Worm (Caenorhabditis elegans) whole organism, L1 larva: ENCODE results near the gene Y51B9A.14.
A peak's percentile ranks its signal among the peaks of the same experiment; 100 is the strongest.

ENCODE experiments used
- C16A3.4 ChIP-seq: fragments of 150-350 bp; optimal IDR thresholded peaks from 2 replicates; lab custom pipeline; 2014; ENCODE audit warnings: missing biosample characterization, missing genetic modification characterization
- aha-1 ChIP-seq: fragments of 150-350 bp; optimal IDR thresholded peaks from 2 replicates; lab custom pipeline; 2014; ENCODE audit warnings: missing biosample characterization, missing genetic modification characterization
- alr-1 ChIP-seq: fragments of 200-800 bp; sonication (Bioruptor generic); optimal IDR thresholded peaks from 2 replicates; lab custom pipeline; 2018; ENCODE audit warnings: borderline replicate concordance, mild to moderate bottlenecking, missing genetic modification characterization, missing compliant biosample characterization
- ama-1 ChIP-seq: fragments of 150-350 bp; optimal IDR thresholded peaks from 2 replicates; lab custom pipeline; 2014
- blmp-1 ChIP-seq: fragments of 150-350 bp; optimal IDR thresholded peaks from 2 replicates; lab custom pipeline; 2014; ENCODE audit warnings: missing biosample characterization, missing genetic modification characterization
- ceh-63 ChIP-seq: fragments of 200-800 bp; sonication (Bioruptor generic); optimal IDR thresholded peaks from 2 replicates; lab custom pipeline; 2018; ENCODE audit warnings: mild to moderate bottlenecking, missing genetic modification characterization, missing compliant biosample characterization
- ces-1 ChIP-seq: fragments of 150-350 bp; optimal IDR thresholded peaks from 2 replicates; lab custom pipeline; 2014; ENCODE audit warnings: missing biosample characterization, missing genetic modification reagents, missing genetic modification characterization
- dsc-1 ChIP-seq: sonication (generic microtip); optimal IDR thresholded peaks from 2 replicates; lab custom pipeline; 2016; ENCODE audit warnings: mild to moderate bottlenecking, missing genetic modification characterization, missing compliant biosample characterization
- elt-2 ChIP-seq: sonication (generic microtip); optimal IDR thresholded peaks from 2 replicates; lab custom pipeline; 2016; ENCODE audit warnings: missing genetic modification characterization, mild to moderate bottlenecking, inconsistent platforms, missing compliant biosample characterization, missing genetic modification reagents
- elt-3 ChIP-seq, 6 experiments: fragments of 150-350 bp in 1 of 6; sonication (generic microtip); optimal IDR thresholded peaks; 2 replicates each; lab custom pipeline; 2017 to 2018; ENCODE audit warnings: missing biosample characterization in 6 of 6, missing genetic modification characterization in 6 of 6, inconsistent platforms in 1 of 6
- fkh-10 ChIP-seq: sonication (generic microtip); optimal IDR thresholded peaks from 2 replicates; lab custom pipeline; 2017; ENCODE audit warnings: missing biosample characterization, missing genetic modification reagents, missing genetic modification characterization
- fkh-8 ChIP-seq: sonication (generic microtip); optimal IDR thresholded peaks from 2 replicates; lab custom pipeline; 2016; ENCODE audit warnings: mild to moderate bottlenecking, missing genetic modification characterization, missing compliant biosample characterization
- fos-1 ChIP-seq: fragments of 150-350 bp; optimal IDR thresholded peaks from 2 replicates; lab custom pipeline; 2014; ENCODE audit warnings: missing biosample characterization, missing genetic modification characterization
- grh-1 ChIP-seq: fragments of 200-800 bp; sonication (Bioruptor generic); IDR thresholded peaks from 2 replicates; pipeline ENCODE4 v1.3.6; 2022; ENCODE audit warnings: missing genetic modification reagents, missing genetic modification characterization, missing compliant biosample characterization
- hlh-4 ChIP-seq: sonication (generic microtip); optimal IDR thresholded peaks from 2 replicates; lab custom pipeline; 2016; ENCODE audit warnings: mild to moderate bottlenecking, missing genetic modification characterization, missing compliant biosample characterization
- isw-1 ChIP-seq: fragments of 200-800 bp; sonication (Bioruptor generic); IDR thresholded peaks from 2 replicates; pipeline ENCODE4 v1.3.6; 2022; ENCODE audit warnings: missing genetic modification characterization, missing compliant biosample characterization
- jun-1 ChIP-seq: fragments of 150-350 bp; optimal IDR thresholded peaks from 2 replicates; lab custom pipeline; 2014; ENCODE audit warnings: missing biosample characterization, missing genetic modification reagents, missing genetic modification characterization
- lin-14 ChIP-seq: fragments of 200-800 bp; sonication (Bioruptor generic); optimal IDR thresholded peaks from 2 replicates; lab custom pipeline; 2018; ENCODE audit warnings: mild to moderate bottlenecking, missing genetic modification characterization, moderate library complexity, missing compliant biosample characterization
- lir-3 ChIP-seq: sonication (generic microtip); optimal IDR thresholded peaks from 2 replicates; lab custom pipeline; 2016; ENCODE audit warnings: mild to moderate bottlenecking, missing genetic modification characterization, moderate library complexity, missing compliant biosample characterization; ENCODE audit not compliant: poor library complexity
- mab-9 ChIP-seq: fragments of 200-800 bp; sonication (Bioruptor generic); IDR thresholded peaks from 2 replicates; pipeline ENCODE4 v1.3.6; 2022; ENCODE audit warnings: missing genetic modification reagents, missing genetic modification characterization, missing compliant biosample characterization
- mef-2 ChIP-seq: fragments of 150-350 bp; optimal IDR thresholded peaks from 2 replicates; lab custom pipeline; 2014; ENCODE audit warnings: missing biosample characterization, missing genetic modification characterization
- mep-1 ChIP-seq: fragments of 150-350 bp; optimal IDR thresholded peaks from 2 replicates; lab custom pipeline; 2014; ENCODE audit warnings: missing biosample characterization, missing genetic modification characterization
- nhr-20 ChIP-seq: sonication (generic microtip); optimal IDR thresholded peaks from 2 replicates; lab custom pipeline; 2016; ENCODE audit warnings: mild to moderate bottlenecking, missing genetic modification characterization, missing compliant biosample characterization
- nhr-47 ChIP-seq: sonication (generic microtip); optimal IDR thresholded peaks from 2 replicates; lab custom pipeline; 2016; ENCODE audit warnings: mild to moderate bottlenecking, missing genetic modification characterization, moderate library complexity, missing compliant biosample characterization
- nhr-71 ChIP-seq: sonication (generic microtip); optimal IDR thresholded peaks from 2 replicates; lab custom pipeline; 2016; ENCODE audit warnings: mild to moderate bottlenecking, missing genetic modification characterization, moderate library complexity, missing compliant biosample characterization
- pag-3 ChIP-seq: sonication (generic microtip); optimal IDR thresholded peaks from 2 replicates; lab custom pipeline; 2017; ENCODE audit warnings: missing genetic modification characterization, mild to moderate bottlenecking, missing compliant biosample characterization, antibody characterized with exemption, borderline replicate concordance; ENCODE audit not compliant: insufficient read depth
- snpc-4 ChIP-seq: fragments of 150-350 bp; optimal IDR thresholded peaks from 2 replicates; lab custom pipeline; 2014; ENCODE audit warnings: missing biosample characterization, missing genetic modification characterization
- snu-23 ChIP-seq: sonication (generic microtip); optimal IDR thresholded peaks from 2 replicates; lab custom pipeline; 2016; ENCODE audit warnings: missing genetic modification characterization, missing compliant biosample characterization
- sox-4 ChIP-seq: sonication (generic microtip); optimal IDR thresholded peaks from 2 replicates; lab custom pipeline; 2016; ENCODE audit warnings: missing genetic modification characterization, missing compliant biosample characterization
- unc-130 ChIP-seq: fragments of 150-350 bp; optimal IDR thresholded peaks from 2 replicates; lab custom pipeline; 2017; ENCODE audit warnings: missing biosample characterization, missing genetic modification characterization, inconsistent platforms
- unc-30 ChIP-seq: sonication (generic microtip); optimal IDR thresholded peaks from 2 replicates; lab custom pipeline; 2017; ENCODE audit warnings: missing biosample characterization, missing genetic modification characterization
- unc-98 ChIP-seq: fragments of 200-800 bp; sonication (Bioruptor generic); IDR thresholded peaks from 2 replicates; pipeline ENCODE4 v1.3.6; 2022; ENCODE audit warnings: missing genetic modification characterization, missing compliant biosample characterization
- vab-15 ChIP-seq: sonication (generic microtip); optimal IDR thresholded peaks from 2 replicates; lab custom pipeline; 2017; ENCODE audit warnings: missing genotype, mild to moderate bottlenecking, missing genetic modification characterization, missing compliant biosample characterization
- xbp-1 ChIP-seq: sonication (generic microtip); optimal IDR thresholded peaks from 2 replicates; lab custom pipeline; 2016; ENCODE audit warnings: missing genetic modification characterization, missing compliant biosample characterization
- zip-4 ChIP-seq: fragments of 200-800 bp; sonication (Bioruptor generic); optimal IDR thresholded peaks from 2 replicates; lab custom pipeline; 2018; ENCODE audit warnings: mild to moderate bottlenecking, missing genetic modification characterization, moderate library complexity, missing compliant biosample characterization

Gene Y51B9A.14

DNA sequence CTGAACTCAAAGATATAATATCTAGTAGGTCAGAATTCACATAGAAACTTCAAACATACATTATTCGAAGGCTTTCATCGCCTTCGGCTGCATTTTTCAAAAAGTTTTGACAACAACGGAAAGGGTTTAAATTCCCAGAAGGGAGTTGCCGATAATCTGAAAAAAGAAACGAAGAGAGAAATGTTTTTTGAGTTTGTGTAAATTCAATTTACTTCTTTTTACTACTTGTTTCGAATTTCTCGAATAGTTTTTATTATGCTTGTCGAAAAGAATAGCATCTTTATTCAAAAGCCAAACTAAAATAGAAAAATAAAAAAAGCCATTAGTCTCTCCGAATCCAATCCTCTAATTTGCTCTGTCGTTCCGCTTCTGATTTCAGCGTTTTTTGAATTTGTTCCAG, 32.8 kb upstream of the Y51B9A.14 start:
- TF ChIP-seq ces-1 (GFP tag; lab: Kevin White, UChicago): no peak
- no peak for TF ChIP-seq lir-3
- no peak for TF ChIP-seq nhr-47
- TF ChIP-seq lin-14 (GFP tag; lab: Kevin White, UChicago): peak; percentile 58
- TF ChIP-seq pag-3: no peak
- no peak for TF ChIP-seq hlh-4 (tag; lab: Kevin White, UChicago)
- no peak for TF ChIP-seq snpc-4 (tag; lab: Kevin White, UChicago)
- peak; percentile 33 for TF ChIP-seq fkh-10 (GFP tag; lab: Kevin White, UChicago)
- TF ChIP-seq xbp-1: no peak
- TF ChIP-seq snu-23 (GFP tag; lab: Kevin White, UChicago): no peak
- no peak for TF ChIP-seq ama-1 (lab: Kevin White, UChicago)
- TF ChIP-seq unc-30 (tag; lab: Kevin White, UChicago): no peak

- TF ChIP-seq fos-1: no peak
- no peak for TF ChIP-seq alr-1
- peak; percentile 42 for TF ChIP-seq lin-14 (GFP tag; lab: Kevin White, UChicago)
- no peak for TF ChIP-seq snpc-4 (tag; lab: Kevin White, UChicago)
- TF ChIP-seq nhr-71 (tag; lab: Kevin White, UChicago): no peak
Measured at ce11 chrII:9427644-9428043, 29.4 kb upstream of the Y51B9A.14 start, which contains the start of gene M176.5. Gene M176.5, minus strand, starts transcription at chrII:9427744.

DNA sequence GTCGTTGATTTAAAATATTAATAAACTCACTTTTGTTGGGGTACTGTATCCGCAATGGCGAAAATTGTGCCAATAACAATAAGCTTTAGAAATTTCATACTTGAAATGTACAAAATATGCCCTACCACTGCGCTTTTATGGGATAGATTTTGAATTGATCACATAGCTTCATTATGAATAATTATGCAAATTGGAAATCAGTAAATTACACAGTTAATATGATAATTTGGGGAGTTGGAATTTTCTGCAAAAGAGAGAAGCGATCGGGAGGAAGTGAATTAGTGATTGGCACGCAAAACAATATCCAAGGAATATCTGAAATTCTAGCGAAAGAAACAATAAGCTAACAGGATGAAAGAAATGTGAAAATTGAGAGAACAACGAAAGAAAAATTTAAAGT, 27.8 kb upstream of the Y51B9A.14 start, which contains the start of gene M176.10:
Gene M176.10 (minus strand): TSS at position 101 of the 400 bp plus-strand sequence.
- no peak for TF ChIP-seq sox-4 (tag; lab: Kevin White, UChicago)
- no peak for TF ChIP-seq C16A3.4 (tag; lab: Kevin White, UChicago)

DNA sequence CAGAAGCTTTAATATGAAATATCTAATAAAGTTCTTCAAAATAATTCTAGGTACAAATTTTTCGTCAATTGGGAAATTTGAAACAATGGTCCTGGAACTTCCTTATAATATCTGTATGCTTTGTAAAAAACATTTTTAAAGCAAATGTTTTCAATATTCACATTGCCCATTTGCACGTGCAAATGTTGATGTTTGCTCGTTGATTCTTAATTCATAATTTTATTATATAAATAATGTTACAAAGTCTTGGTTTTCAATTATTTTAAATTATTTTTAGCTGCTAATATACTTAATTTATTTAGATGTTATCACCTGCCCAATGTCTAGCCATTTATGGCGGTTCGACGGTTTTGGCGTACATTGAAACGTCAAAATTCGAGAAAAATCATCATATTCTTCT, 23.7 kb upstream of the Y51B9A.14 start, which contains the start of gene M176.11:
Gene M176.11 (plus strand): TSS at position 301 of the 400 bp plus-strand sequence.
- TF ChIP-seq zip-4 (GFP tag; lab: Kevin White, UChicago) (no peak), unc-98 (no peak), elt-3 (tag; optimal IDR thresholded peaks at IDR 0.05; lab: Kevin White, UChicago) (no peak), mef-2 (tag; lab: Kevin White, UChicago) (no peak), vab-15 (tag; lab: Kevin White, UChicago) (no peak), aha-1 (tag; lab: Kevin White, UChicago) (no peak), unc-130 (no peak), fkh-8 (tag; lab: Kevin White, UChicago) (no peak), lin-14 (GFP tag; lab: Kevin White, UChicago) (no peak), mep-1 (no peak), fkh-10 (GFP tag; lab: Kevin White, UChicago) (no peak), isw-1 (GFP tag; lab: Robert Waterston, UW) (no peak), dsc-1 (tag; lab: Kevin White, UChicago) (no peak), snu-23 (GFP tag; lab: Kevin White, UChicago) (no peak), ceh-63 (no peak), grh-1 (GFP tag; lab: Robert Waterston, UW) (no peak), jun-1 (no peak), blmp-1 (no peak)

DNA sequence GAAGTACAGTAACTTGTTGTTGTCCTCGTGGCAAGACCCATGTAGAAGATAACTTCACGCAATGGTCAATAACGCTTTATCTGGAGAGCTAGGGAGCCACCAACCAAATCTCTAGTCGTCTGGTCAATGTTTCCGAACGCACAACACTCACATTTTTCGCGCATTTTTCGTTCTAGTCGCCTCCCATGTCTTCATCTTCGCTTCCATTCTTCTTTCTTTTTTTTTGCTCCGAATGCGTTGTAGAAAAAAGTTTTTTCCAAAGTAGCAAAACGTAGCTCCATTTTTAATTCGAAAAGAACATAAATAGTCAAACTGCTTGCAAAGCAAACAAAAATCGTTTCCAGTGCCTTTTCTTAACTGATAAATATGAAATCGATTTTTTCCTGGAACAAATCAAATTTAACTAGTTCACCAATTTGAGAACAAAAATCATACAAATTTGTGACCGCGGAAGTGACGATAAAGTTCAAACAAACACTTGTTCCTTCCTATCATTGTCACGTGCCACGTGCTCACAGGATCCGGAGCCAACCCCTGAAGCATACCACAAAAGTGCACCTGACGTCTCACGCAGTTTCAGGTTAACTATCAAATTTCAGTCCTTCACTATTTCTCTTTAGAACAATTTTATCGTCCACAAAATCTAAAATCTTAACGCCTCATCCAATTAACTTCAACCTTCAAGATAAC, 20.7 kb upstream of the Y51B9A.14 start:
- TF ChIP-seq nhr-20 (tag; lab: Kevin White, UChicago): no peak
- no peak for TF ChIP-seq hlh-4 (tag; lab: Kevin White, UChicago)
- TF ChIP-seq nhr-71 (tag; lab: Kevin White, UChicago): no peak
- no peak for TF ChIP-seq dsc-1 (tag; lab: Kevin White, UChicago)
- peak; percentile 18 for TF ChIP-seq elt-2
- TF ChIP-seq unc-30 (tag; lab: Kevin White, UChicago): no peak
- no peak for TF ChIP-seq mab-9 (GFP tag; lab: Robert Waterston, UW)
